Fruit fly (Drosophila melanogaster) whole organism, embryonic: Measurements from ENCODE around the gene ovm.
A peak's percentile ranks its signal among the peaks of the same experiment; 100 is the strongest.

Source experiments
- C15 ChIP-seq: fragments of 200-800 bp; sonication (Bioruptor generic); IDR thresholded peaks from 3 replicates; pipeline ENCODE4 v1.3.6; 2022; ENCODE audit warnings: missing biosample characterization, missing genetic modification characterization
- CG11085 ChIP-seq: fragments of 200-800 bp; sonication (Bioruptor generic); IDR thresholded peaks from 2 replicates; pipeline ENCODE4 v1.3.6; 2022; ENCODE audit warnings: missing biosample characterization, missing genetic modification characterization
- CG11456 ChIP-seq: fragments of 200-800 bp; sonication (Bioruptor generic); IDR thresholded peaks from 3 replicates; pipeline ENCODE4 v1.3.6; 2022; ENCODE audit warnings: missing biosample characterization, missing genetic modification characterization
- CG11696 ChIP-seq: fragments of 200-800 bp; sonication (Bioruptor generic); IDR thresholded peaks from 2 replicates; pipeline ENCODE4 v1.3.6; 2022; ENCODE audit warnings: missing biosample characterization, missing genetic modification characterization
- CG13296 ChIP-seq: fragments of 200-800 bp; sonication (Bioruptor generic); optimal IDR thresholded peaks from 3 replicates; lab custom pipeline; 2018; ENCODE audit warnings: missing biosample characterization, mild to moderate bottlenecking, missing genetic modification characterization
- CG1647 ChIP-seq: fragments of 200-800 bp; sonication (Bioruptor generic); optimal IDR thresholded peaks from 3 replicates; lab custom pipeline; 2016; ENCODE audit warnings: missing biosample characterization, missing genetic modification characterization
- CG16863 ChIP-seq: fragments of 200-800 bp; sonication (Bioruptor generic); optimal IDR thresholded peaks from 3 replicates; lab custom pipeline; 2016; ENCODE audit warnings: missing biosample characterization, missing genetic modification characterization
- CG1792 ChIP-seq: fragments of 200-800 bp; sonication (Bioruptor generic); optimal IDR thresholded peaks from 2 replicates; lab custom pipeline; 2016; ENCODE audit warnings: missing biosample characterization, missing genetic modification characterization
- CG18764 ChIP-seq: fragments of 200-800 bp; sonication (Bioruptor generic); optimal IDR thresholded peaks from 3 replicates; lab custom pipeline; 2016; ENCODE audit warnings: missing biosample characterization, missing genetic modification characterization
- CG2875 ChIP-seq: fragments of 200-800 bp; sonication (Bioruptor generic); optimal IDR thresholded peaks from 2 replicates; lab custom pipeline; 2017; ENCODE audit warnings: missing biosample characterization, mild to moderate bottlenecking, missing genetic modification characterization, missing genetic modification reagents
- CG30403 ChIP-seq: fragments of 200-800 bp; sonication (Bioruptor generic); optimal IDR thresholded peaks from 3 replicates; lab custom pipeline; 2016; ENCODE audit warnings: missing biosample characterization, missing genetic modification characterization
- CG31224 ChIP-seq: fragments of 200-800 bp; sonication (Bioruptor generic); IDR thresholded peaks from 2 replicates; pipeline ENCODE4 v1.3.6; 2022; ENCODE audit warnings: missing biosample characterization, missing genetic modification characterization
- CG4282 ChIP-seq: fragments of 200-800 bp; sonication (Bioruptor generic); optimal IDR thresholded peaks from 2 replicates; lab custom pipeline; 2016; ENCODE audit warnings: missing biosample characterization, missing genetic modification characterization
- CG4730 ChIP-seq: fragments of 200-800 bp; sonication (Bioruptor generic); IDR thresholded peaks from 2 replicates; pipeline ENCODE4 v1.3.6; 2022; ENCODE audit warnings: missing biosample characterization, missing genetic modification characterization
- CG4820 ChIP-seq: fragments of 200-800 bp; sonication (Bioruptor generic); optimal IDR thresholded peaks from 3 replicates; lab custom pipeline; 2016; ENCODE audit warnings: missing biosample characterization, missing genetic modification characterization
- CG5953 ChIP-seq: fragments of 200-800 bp; sonication (Bioruptor generic); IDR thresholded peaks from 2 replicates; pipeline ENCODE4 v1.3.6; 2022; ENCODE audit warnings: missing biosample characterization, missing genetic modification characterization
- CG6683 ChIP-seq: fragments of 200-800 bp; sonication (Bioruptor generic); optimal IDR thresholded peaks from 2 replicates; lab custom pipeline; 2017; ENCODE audit warnings: missing biosample characterization, mild to moderate bottlenecking, missing genetic modification characterization, missing genetic modification reagents
- CG6765 ChIP-seq: fragments of 200-800 bp; sonication (Bioruptor generic); optimal IDR thresholded peaks from 3 replicates; lab custom pipeline; 2017; ENCODE audit warnings: missing biosample characterization, mild to moderate bottlenecking, missing genetic modification characterization
- CG6791 ChIP-seq: fragments of 200-800 bp; sonication (Bioruptor generic); IDR thresholded peaks from 3 replicates; pipeline ENCODE4 v1.3.6; 2022; ENCODE audit warnings: missing biosample characterization, missing genetic modification characterization; ENCODE audit not compliant: partially characterized antibody
- CG9817 ChIP-seq: fragments of 200-800 bp; sonication (Bioruptor generic); optimal IDR thresholded peaks from 2 replicates; lab custom pipeline; 2018; ENCODE audit warnings: missing biosample characterization, mild to moderate bottlenecking, missing genetic modification characterization, moderate library complexity
- Dref ChIP-seq: fragments of 200-800 bp; sonication (Bioruptor generic); IDR thresholded peaks from 2 replicates; pipeline ENCODE4 v1.3.6; 2022; ENCODE audit warnings: missing biosample characterization, missing genetic modification characterization
- Eip74EF ChIP-seq, 2 experiments: fragments of 200-800 bp in 1 of 2; fragments of >200 bp in 1 of 2; sonication (Bioruptor generic) in 1 of 2; optimal IDR thresholded peaks; 2 replicates each; lab custom pipeline; 2017 to 2019; ENCODE audit warnings: missing biosample characterization in 2 of 2, missing genetic modification characterization in 2 of 2, mild to moderate bottlenecking in 1 of 2, moderate library complexity in 1 of 2
- Ets65A ChIP-seq: fragments of 200-800 bp; sonication (Bioruptor generic); peaks from one replicate; lab custom pipeline; 2016; ENCODE audit warnings: missing biosample characterization, missing genetic modification characterization
- HLH3B ChIP-seq: fragments of 200-800 bp; sonication (Bioruptor generic); IDR thresholded peaks from 2 replicates; pipeline ENCODE4 v1.3.6; 2022; ENCODE audit warnings: missing biosample characterization, missing genetic modification characterization
- Hmr ChIP-seq: fragments of 200-800 bp; sonication (Bioruptor generic); optimal IDR thresholded peaks from 3 replicates; lab custom pipeline; 2017; ENCODE audit warnings: mild to moderate bottlenecking, missing biosample characterization, missing genetic modification reagents, missing genetic modification characterization
- Hr3 ChIP-seq: fragments of 200-800 bp; sonication (Bioruptor generic); optimal IDR thresholded peaks from 3 replicates; lab custom pipeline; 2016; ENCODE audit warnings: missing biosample characterization, missing genetic modification characterization
- NC2α ChIP-seq: fragments of 200-800 bp; sonication (Bioruptor generic); optimal IDR thresholded peaks from 2 replicates; lab custom pipeline; 2016; ENCODE audit warnings: missing biosample characterization, missing genetic modification characterization
- NFAT ChIP-seq: fragments of 200-800 bp; sonication (Bioruptor generic); IDR thresholded peaks from 2 replicates; pipeline ENCODE4 v1.3.6; 2022; ENCODE audit warnings: missing biosample characterization, missing genetic modification characterization
- Neu2 ChIP-seq: fragments of 200-800 bp; sonication (Bioruptor generic); optimal IDR thresholded peaks from 3 replicates; lab custom pipeline; 2016; ENCODE audit warnings: missing biosample characterization, missing genetic modification characterization, borderline replicate concordance
- Oaz ChIP-seq: fragments of 200-800 bp; sonication (Bioruptor generic); IDR thresholded peaks from 2 replicates; pipeline ENCODE4 v1.3.6; 2022; ENCODE audit warnings: missing biosample characterization, missing genetic modification characterization
- Six4 ChIP-seq: fragments of 200-800 bp; sonication (Bioruptor generic); optimal IDR thresholded peaks from 2 replicates; lab custom pipeline; 2016; ENCODE audit warnings: missing biosample characterization, missing genetic modification characterization
- Sry-β ChIP-seq: fragments of 200-800 bp; sonication (Bioruptor generic); optimal IDR thresholded peaks from 2 replicates; lab custom pipeline; 2018; ENCODE audit warnings: missing biosample characterization, mild to moderate bottlenecking, missing genetic modification characterization, moderate library complexity
- caup ChIP-seq: fragments of 200-800 bp; sonication (Bioruptor generic); optimal IDR thresholded peaks from 3 replicates; lab custom pipeline; 2017; ENCODE audit warnings: missing biosample characterization, mild to moderate bottlenecking, missing genetic modification characterization, moderate library complexity; ENCODE audit not compliant: severe bottlenecking
- crc ChIP-seq: fragments of 200-800 bp; sonication (Bioruptor generic); optimal IDR thresholded peaks from 2 replicates; lab custom pipeline; 2016; ENCODE audit warnings: missing biosample characterization, missing genetic modification characterization
- croc ChIP-seq: fragments of 200-800 bp; sonication (Bioruptor generic); conservative IDR thresholded peaks from 3 replicates; pipeline ENCODE4 v1.3.6; 2022; ENCODE audit warnings: missing biosample characterization, missing genetic modification characterization
- crol ChIP-seq: fragments of 200-800 bp; sonication (Bioruptor generic); IDR thresholded peaks from 2 replicates; pipeline ENCODE4 v1.3.6; 2022; ENCODE audit warnings: missing biosample characterization, missing genetic modification characterization
- dan ChIP-seq: fragments of 200-800 bp; sonication (Bioruptor generic); IDR thresholded peaks from 2 replicates; pipeline ENCODE4 v1.3.6; 2022; ENCODE audit warnings: missing biosample characterization, missing genetic modification characterization
- danr ChIP-seq: fragments of 200-800 bp; sonication (Bioruptor generic); IDR thresholded peaks from 2 replicates; pipeline ENCODE4 v1.3.6; 2022; ENCODE audit warnings: missing biosample characterization, missing genetic modification characterization
- dpn ChIP-seq, 2 experiments: fragments of 200-800 bp; sonication (Bioruptor generic); optimal IDR thresholded peaks; 3 replicates each; lab custom pipeline; 2016; ENCODE audit warnings: missing biosample characterization in 2 of 2, missing genetic modification characterization in 2 of 2
- fru ChIP-seq: fragments of >200 bp; optimal IDR thresholded peaks from 2 replicates; lab custom pipeline; 2017
- gro ChIP-seq: fragments of 200-800 bp; sonication (Bioruptor generic); optimal IDR thresholded peaks from 2 replicates; lab custom pipeline; 2016; ENCODE audit warnings: missing biosample characterization, missing genetic modification characterization
- gsb ChIP-seq: fragments of 200-800 bp; sonication (Bioruptor generic); IDR thresholded peaks from 2 replicates; pipeline ENCODE4 v1.3.6; 2022; ENCODE audit warnings: missing biosample characterization, missing genetic modification characterization
- hbn ChIP-seq: fragments of 200-800 bp; sonication (Bioruptor generic); IDR thresholded peaks from 2 replicates; pipeline ENCODE4 v1.3.6; 2022; ENCODE audit warnings: missing biosample characterization, missing genetic modification characterization; ENCODE audit not compliant: partially characterized antibody
- jigr1 ChIP-seq: fragments of 200-800 bp; sonication (Bioruptor generic); IDR thresholded peaks from 3 replicates; pipeline ENCODE4 v1.3.6; 2022; ENCODE audit warnings: missing biosample characterization, missing genetic modification characterization
- jing ChIP-seq: fragments of 200-800 bp; sonication (Bioruptor generic); optimal IDR thresholded peaks from 2 replicates; lab custom pipeline; 2018; ENCODE audit warnings: missing biosample characterization, mild to moderate bottlenecking, missing genetic modification characterization
- knrl ChIP-seq: fragments of 200-800 bp; sonication (Bioruptor generic); IDR thresholded peaks from 3 replicates; pipeline ENCODE4 v1.3.6; 2022; ENCODE audit warnings: missing biosample characterization, missing genetic modification characterization; ENCODE audit not compliant: partially characterized antibody
- lmd ChIP-seq: fragments of 200-800 bp; sonication (Bioruptor generic); IDR thresholded peaks from 2 replicates; pipeline ENCODE4 v1.3.6; 2022; ENCODE audit warnings: missing biosample characterization, missing genetic modification characterization
- nau ChIP-seq: fragments of 200-800 bp; sonication (Bioruptor generic); optimal IDR thresholded peaks from 3 replicates; lab custom pipeline; 2017; ENCODE audit warnings: missing biosample characterization, mild to moderate bottlenecking, missing genetic modification characterization, missing genetic modification reagents
- pros ChIP-seq: fragments of 200-800 bp; sonication (Bioruptor generic); optimal IDR thresholded peaks from 3 replicates; lab custom pipeline; 2019; ENCODE audit warnings: missing biosample characterization, mild to moderate bottlenecking, missing genetic modification characterization, moderate library complexity
- vnd ChIP-seq: fragments of 200-800 bp; sonication (Bioruptor generic); IDR thresholded peaks from 3 replicates; pipeline ENCODE4 v1.3.6; 2022; ENCODE audit warnings: missing biosample characterization, missing genetic modification characterization; ENCODE audit not compliant: partially characterized antibody
- zfh2 ChIP-seq: fragments of 200-800 bp; sonication (Bioruptor generic); optimal IDR thresholded peaks from 2 replicates; lab custom pipeline; 2016; ENCODE audit warnings: missing biosample characterization, missing genetic modification characterization

Gene ovm

dm6 chr2L:161453-162175, 20.8 kb upstream of the ovm start (continued):
- TF ChIP-seq gsb (GFP tag; lab: Robert Waterston, UW), result no peak
- TF ChIP-seq CG6765 (GFP tag; lab: Kevin White, UChicago), result peak; percentile 63
- TF ChIP-seq CG13296 (GFP tag; lab: Kevin White, UChicago), result peak; percentile 14
- no peak for TF ChIP-seq CG1647 (GFP tag; lab: Kevin White, UChicago)
- TF ChIP-seq caup (GFP tag; lab: Kevin White, UChicago), result peak; percentile 66
- TF ChIP-seq CG30403 (GFP tag; lab: Kevin White, UChicago), result no peak
- TF ChIP-seq lmd (GFP tag; lab: Robert Waterston, UW), result no peak
- no peak for TF ChIP-seq Sry-β (GFP tag; lab: Kevin White, UChicago)
- TF ChIP-seq Six4, result no peak
- no peak for TF ChIP-seq croc
- TF ChIP-seq dan, result no peak
- no peak for TF ChIP-seq knrl (GFP tag; lab: Robert Waterston, UW)
- TF ChIP-seq hbn, result no peak
- no peak for TF ChIP-seq CG31224 (GFP tag; lab: Robert Waterston, UW)
- TF ChIP-seq Neu2 (GFP tag; lab: Kevin White, UChicago), result no peak
- TF ChIP-seq CG1792 (GFP tag; lab: Kevin White, UChicago), result no peak
- peak; percentile 50 for TF ChIP-seq Hmr
- no peak for TF ChIP-seq CG11456 (GFP tag; lab: Robert Waterston, UW)
- peak; percentile 33 for TF ChIP-seq CG6683
- no peak for TF ChIP-seq CG9817
- TF ChIP-seq CG11085 (GFP tag; lab: Robert Waterston, UW), result no peak
- peak in 1 of 2 experiments; percentile 62 for TF ChIP-seq Eip74EF (GFP tag; optimal IDR thresholded peaks at IDR 0.05; lab: Kevin White, UChicago)
- no peak for TF ChIP-seq jigr1 (GFP tag; lab: Robert Waterston, UW)
- no peak for TF ChIP-seq vnd (GFP tag; lab: Robert Waterston, UW)
- TF ChIP-seq pros (GFP tag; lab: Kevin White, UChicago), result peak; percentile 96
- no peak for TF ChIP-seq Hr3 (GFP tag; lab: Kevin White, UChicago)
- peak; percentile 61 for TF ChIP-seq nau (GFP tag; lab: Kevin White, UChicago)
- TF ChIP-seq danr, result no peak
- no peak for TF ChIP-seq Ets65A (GFP tag; lab: Kevin White, UChicago)
- no peak for TF ChIP-seq CG16863 (GFP tag; lab: Kevin White, UChicago)
- TF ChIP-seq CG4730, result no peak
- TF ChIP-seq CG6791, result no peak
- TF ChIP-seq CG18764 (GFP tag; lab: Kevin White, UChicago), result no peak
- no peak for TF ChIP-seq CG2875 (GFP tag; lab: Kevin White, UChicago)
- no peak for TF ChIP-seq CG4820
- TF ChIP-seq crol (GFP tag; lab: Robert Waterston, UW), result no peak
- TF ChIP-seq C15 (GFP tag; lab: Robert Waterston, UW), result no peak
- no peak for TF ChIP-seq CG11696 (GFP tag; lab: Robert Waterston, UW)
- no peak for TF ChIP-seq Dref (GFP tag; lab: Robert Waterston, UW)
- no peak for TF ChIP-seq crc (GFP tag; lab: Kevin White, UChicago)
- TF ChIP-seq HLH3B, result no peak
- TF ChIP-seq NFAT (GFP tag; lab: Robert Waterston, UW), result no peak
- no peak for TF ChIP-seq fru (lab: Kevin White, UChicago)
- no peak for TF ChIP-seq Oaz (GFP tag; lab: Robert Waterston, UW)
- no peak for TF ChIP-seq jing
- no peak for TF ChIP-seq NC2α
- no peak for TF ChIP-seq gro
- no peak for TF ChIP-seq CG5953 (GFP tag; lab: Robert Waterston, UW)
- no peak for TF ChIP-seq dpn (GFP tag; optimal IDR thresholded peaks at IDR 0.05; lab: Kevin White, UChicago)
- no peak for TF ChIP-seq zfh2 (GFP tag; lab: Kevin White, UChicago)
- no peak for TF ChIP-seq CG4282
